Fruit fly (Drosophila melanogaster) whole organism, embryonic: ENCODE data around the gene CG6168.

Source experiments
- Ada2b ChIP-seq: fragments of 200-800 bp; sonication (Bioruptor generic); IDR thresholded peaks from 2 replicates; pipeline ENCODE4 v1.3.6; 2022; ENCODE audit warnings: missing biosample characterization, missing genetic modification characterization
- CG10321 ChIP-seq: fragments of 200-800 bp; sonication (Bioruptor generic); IDR thresholded peaks from 2 replicates; pipeline ENCODE4 v1.3.6; 2022; ENCODE audit warnings: missing biosample characterization, missing genetic modification characterization
- CG11085 ChIP-seq: fragments of 200-800 bp; sonication (Bioruptor generic); IDR thresholded peaks from 2 replicates; pipeline ENCODE4 v1.3.6; 2022; ENCODE audit warnings: missing biosample characterization, missing genetic modification characterization
- CG14441 ChIP-seq: fragments of 200-800 bp; sonication (Bioruptor generic); IDR thresholded peaks from 2 replicates; pipeline ENCODE4 v1.3.6; 2022; ENCODE audit warnings: missing biosample characterization, missing genetic modification characterization
- CG14667 ChIP-seq: fragments of 200-800 bp; sonication (Bioruptor generic); IDR thresholded peaks from 2 replicates; pipeline ENCODE4 v1.3.6; 2022; ENCODE audit warnings: missing biosample characterization, missing genetic modification characterization
- CG1603 ChIP-seq: fragments of 200-800 bp; sonication (Bioruptor generic); optimal IDR thresholded peaks from 2 replicates; lab custom pipeline; 2019; ENCODE audit warnings: missing biosample characterization, mild to moderate bottlenecking, missing genetic modification characterization, moderate library complexity
- CG2120 ChIP-seq: fragments of 200-800 bp; sonication (Bioruptor generic); optimal IDR thresholded peaks from 3 replicates; lab custom pipeline; 2016; ENCODE audit warnings: missing biosample characterization, missing genetic modification characterization
- CG31224 ChIP-seq: fragments of 200-800 bp; sonication (Bioruptor generic); IDR thresholded peaks from 2 replicates; pipeline ENCODE4 v1.3.6; 2022; ENCODE audit warnings: missing biosample characterization, missing genetic modification characterization
- CG32767 ChIP-seq: fragments of 200-800 bp; sonication (Bioruptor generic); IDR thresholded peaks from 2 replicates; pipeline ENCODE4 v1.3.6; 2022; ENCODE audit warnings: missing biosample characterization, missing genetic modification characterization
- CG32772 ChIP-seq: fragments of 200-800 bp; sonication (Bioruptor generic); IDR thresholded peaks from 2 replicates; pipeline ENCODE4 v1.3.6; 2022; ENCODE audit warnings: missing biosample characterization, missing genetic modification characterization
- CG3838 ChIP-seq: fragments of 200-800 bp; sonication (Bioruptor generic); optimal IDR thresholded peaks from 3 replicates; lab custom pipeline; 2016; ENCODE audit warnings: missing biosample characterization, missing genetic modification characterization
- CG6813 ChIP-seq: fragments of 200-800 bp; sonication (Bioruptor generic); optimal IDR thresholded peaks from 2 replicates; lab custom pipeline; 2017; ENCODE audit warnings: missing biosample characterization, missing genetic modification characterization, mild to moderate bottlenecking, moderate library complexity, missing genetic modification reagents
- CG8089 ChIP-seq: fragments of 200-800 bp; sonication (Bioruptor generic); optimal IDR thresholded peaks from 3 replicates; lab custom pipeline; 2016; ENCODE audit warnings: missing biosample characterization, missing genetic modification characterization
- CG8290 ChIP-seq, 3 experiments: fragments of 200-800 bp; sonication (Bioruptor generic); optimal IDR thresholded peaks; 2 replicates each; lab custom pipeline; 2016 to 2019; ENCODE audit warnings: missing biosample characterization in 3 of 3, missing genetic modification characterization in 3 of 3, mild to moderate bottlenecking in 2 of 3, moderate library complexity in 1 of 3
- CG8478 ChIP-seq: fragments of >200 bp; optimal IDR thresholded peaks from 2 replicates; lab custom pipeline; 2018
- CkIIα-i1 ChIP-seq: fragments of 200-800 bp; sonication (Bioruptor generic); IDR thresholded peaks from 2 replicates; pipeline ENCODE4 v1.3.6; 2022; ENCODE audit warnings: missing biosample characterization, missing genetic modification characterization
- D ChIP-seq, 2 experiments: fragments of 200-800 bp in 1 of 2; fragments of >200 bp in 1 of 2; sonication (Bioruptor generic) in 1 of 2; optimal IDR thresholded peaks; 2 replicates in 1 of 2; 3 replicates in 1 of 2; lab custom pipeline; 2017; ENCODE audit warnings: mild to moderate bottlenecking in 1 of 2, missing biosample characterization in 1 of 2, missing genetic modification characterization in 1 of 2, missing genetic modification reagents in 1 of 2
- Dll ChIP-seq: fragments of 200-800 bp; sonication (Bioruptor generic); IDR thresholded peaks from 4 replicates; pipeline ENCODE4 v1.3.6; 2022; ENCODE audit warnings: missing biosample characterization, missing genetic modification characterization; ENCODE audit not compliant: partially characterized antibody
- Doc2 ChIP-seq: fragments of 200-800 bp; sonication (Bioruptor generic); IDR thresholded peaks from 2 replicates; pipeline ENCODE4 v1.3.6; 2022; ENCODE audit warnings: missing biosample characterization, missing genetic modification characterization
- E2f2 ChIP-seq: fragments of 200-800 bp; sonication (Bioruptor generic); IDR thresholded peaks from 2 replicates; pipeline ENCODE4 v1.3.6; 2022; ENCODE audit warnings: missing biosample characterization, missing genetic modification characterization
- Fer1 ChIP-seq: fragments of 200-800 bp; sonication (Bioruptor generic); optimal IDR thresholded peaks from 2 replicates; lab custom pipeline; 2017; ENCODE audit warnings: missing biosample characterization, mild to moderate bottlenecking, missing genetic modification characterization
- H2.0 ChIP-seq: fragments of 200-800 bp; sonication (Bioruptor generic); IDR thresholded peaks from 2 replicates; pipeline ENCODE4 v1.3.6; 2022; ENCODE audit warnings: missing biosample characterization, missing genetic modification characterization
- HHEX ChIP-seq: fragments of 200-800 bp; sonication (Bioruptor generic); optimal IDR thresholded peaks from 3 replicates; lab custom pipeline; 2017; ENCODE audit warnings: missing biosample characterization, mild to moderate bottlenecking, missing genetic modification characterization, missing genetic modification reagents
- HLH4C ChIP-seq: fragments of 200-800 bp; sonication (Bioruptor generic); IDR thresholded peaks from 3 replicates; pipeline ENCODE4 v1.3.6; 2022; ENCODE audit warnings: missing biosample characterization, missing genetic modification characterization; ENCODE audit not compliant: partially characterized antibody
- Hand ChIP-seq: fragments of 200-800 bp; sonication (Bioruptor generic); optimal IDR thresholded peaks from 2 replicates; lab custom pipeline; 2017; ENCODE audit warnings: mild to moderate bottlenecking, missing biosample characterization, missing genetic modification reagents, missing genetic modification characterization
- HmgZ ChIP-seq: fragments of 200-800 bp; sonication (Bioruptor generic); optimal IDR thresholded peaks from 2 replicates; lab custom pipeline; 2018; ENCODE audit warnings: missing biosample characterization, mild to moderate bottlenecking, missing genetic modification characterization
- Hmx ChIP-seq: fragments of 200-800 bp; sonication (Bioruptor generic); optimal IDR thresholded peaks from 2 replicates; lab custom pipeline; 2016; ENCODE audit warnings: missing biosample characterization, missing genetic modification characterization
- Hr3 ChIP-seq: fragments of 200-800 bp; sonication (Bioruptor generic); optimal IDR thresholded peaks from 3 replicates; lab custom pipeline; 2016; ENCODE audit warnings: missing biosample characterization, missing genetic modification characterization
- Mes4 ChIP-seq: fragments of 200-800 bp; sonication (Bioruptor generic); optimal IDR thresholded peaks from 2 replicates; lab custom pipeline; 2016; ENCODE audit warnings: missing biosample characterization, missing genetic modification characterization
- Myb ChIP-seq: fragments of 200-800 bp; sonication (Bioruptor generic); optimal IDR thresholded peaks from 2 replicates; lab custom pipeline; 2016; ENCODE audit warnings: missing biosample characterization, missing genetic modification characterization
- NFAT ChIP-seq: fragments of 200-800 bp; sonication (Bioruptor generic); IDR thresholded peaks from 2 replicates; pipeline ENCODE4 v1.3.6; 2022; ENCODE audit warnings: missing biosample characterization, missing genetic modification characterization
- Sox102F ChIP-seq: fragments of 200-800 bp; sonication (Bioruptor generic); optimal IDR thresholded peaks from 2 replicates; lab custom pipeline; 2018; ENCODE audit warnings: missing biosample characterization, mild to moderate bottlenecking, missing genetic modification characterization, moderate library complexity
- Spps ChIP-seq: fragments of 200-800 bp; sonication (Bioruptor generic); optimal IDR thresholded peaks from 2 replicates; lab custom pipeline; 2018; ENCODE audit warnings: missing biosample characterization, mild to moderate bottlenecking, missing genetic modification characterization
- Trl ChIP-seq, 3 experiments: fragments of >200 bp in 2 of 3; fragments of 200-800 bp in 1 of 3; sonication (Bioruptor generic) in 1 of 3; optimal IDR thresholded peaks; 2 replicates in 1 of 3; 3 replicates in 2 of 3; lab custom pipeline; 2016 to 2017; ENCODE audit warnings: missing biosample characterization in 1 of 3, missing genetic modification characterization in 1 of 3
- Xbp1 ChIP-seq: fragments of 200-800 bp; sonication (Bioruptor generic); optimal IDR thresholded peaks from 3 replicates; lab custom pipeline; 2016; ENCODE audit warnings: missing biosample characterization, mild to moderate bottlenecking, missing genetic modification characterization
- Xrp1 ChIP-seq: fragments of 200-800 bp; sonication (Bioruptor generic); IDR thresholded peaks from 2 replicates; pipeline ENCODE4 v1.3.6; 2022; ENCODE audit warnings: missing biosample characterization, missing genetic modification characterization
- ab ChIP-seq: fragments of 200-800 bp; sonication (Bioruptor generic); optimal IDR thresholded peaks from 2 replicates; lab custom pipeline; 2016; ENCODE audit warnings: missing biosample characterization, missing genetic modification characterization
- bab2 ChIP-seq: fragments of 200-800 bp; sonication (Bioruptor generic); optimal IDR thresholded peaks from 2 replicates; lab custom pipeline; 2016; ENCODE audit warnings: missing biosample characterization, missing genetic modification characterization
- emc ChIP-seq: fragments of 200-800 bp; sonication (Bioruptor generic); optimal IDR thresholded peaks from 2 replicates; lab custom pipeline; 2016; ENCODE audit warnings: missing biosample characterization, missing genetic modification characterization
- fd3F ChIP-seq: fragments of 200-800 bp; sonication (Bioruptor generic); optimal IDR thresholded peaks from 2 replicates; lab custom pipeline; 2018; ENCODE audit warnings: missing biosample characterization, mild to moderate bottlenecking, missing genetic modification characterization, moderate library complexity
- gsb ChIP-seq: fragments of 200-800 bp; sonication (Bioruptor generic); IDR thresholded peaks from 2 replicates; pipeline ENCODE4 v1.3.6; 2022; ENCODE audit warnings: missing biosample characterization, missing genetic modification characterization
- onecut ChIP-seq: fragments of 200-800 bp; sonication (Bioruptor generic); IDR thresholded peaks from 2 replicates; pipeline ENCODE4 v1.3.6; 2022; ENCODE audit warnings: missing biosample characterization, missing genetic modification characterization
- org-1 ChIP-seq: fragments of 200-800 bp; sonication (Bioruptor generic); optimal IDR thresholded peaks from 2 replicates; lab custom pipeline; 2017; ENCODE audit warnings: missing biosample characterization, missing genetic modification characterization
- sens ChIP-seq: fragments of 200-800 bp; sonication (Bioruptor generic); peaks from one replicate; lab custom pipeline; 2016; ENCODE audit warnings: missing biosample characterization, missing genetic modification characterization
- seq ChIP-seq: fragments of 200-800 bp; sonication (Bioruptor generic); IDR thresholded peaks from 2 replicates; pipeline ENCODE4 v1.3.6; 2022; ENCODE audit warnings: missing biosample characterization, missing genetic modification characterization
- sima ChIP-seq: fragments of 200-800 bp; sonication (Bioruptor generic); optimal IDR thresholded peaks from 2 replicates; lab custom pipeline; 2016; ENCODE audit warnings: missing biosample characterization, missing genetic modification characterization
- sqz ChIP-seq: fragments of 200-800 bp; sonication (Bioruptor generic); optimal IDR thresholded peaks from 3 replicates; lab custom pipeline; 2018; ENCODE audit warnings: missing biosample characterization, mild to moderate bottlenecking, missing genetic modification characterization
- stc ChIP-seq: fragments of 200-800 bp; sonication (Bioruptor generic); IDR thresholded peaks from 2 replicates; pipeline ENCODE4 v1.3.6; 2022; ENCODE audit warnings: missing biosample characterization, missing genetic modification characterization
- sug ChIP-seq: fragments of 200-800 bp; optimal IDR thresholded peaks from 2 replicates; lab custom pipeline; 2019; ENCODE audit warnings: missing biosample characterization, mild to moderate bottlenecking, missing genetic modification characterization, moderate library complexity
- z ChIP-seq: fragments of 200-800 bp; sonication (Bioruptor generic); IDR thresholded peaks from 3 replicates; pipeline ENCODE4 v1.3.6; 2022; ENCODE audit warnings: missing biosample characterization, missing genetic modification characterization

CG6168 gene

dm6 chr3L:11325671-11326306 is 4.3 kb upstream of the CG6168 start (continued):
- TF ChIP-seq bab2 (peak; percentile 80), CG1603 (tag; lab: Kevin White, UChicago) (peak; percentile 44), seq (peak; percentile 60), sima (GFP tag; lab: Kevin White, UChicago) (peak; percentile 44), D (optimal IDR thresholded peaks at IDR 0.05; lab: Kevin White, UChicago) (no peak), D (GFP tag; optimal IDR thresholded peaks at IDR 0.05; lab: Kevin White, UChicago) (peak; percentile 72), Xrp1 (GFP tag; lab: Robert Waterston, UW) (peak; percentile 84), Ada2b (GFP tag; lab: Robert Waterston, UW) (peak; percentile 67), Hmx (peak; percentile 6), onecut (GFP tag; lab: Robert Waterston, UW) (peak; percentile 68), emc (peak; percentile 23), Mes4 (GFP tag; lab: Kevin White, UChicago) (peak; percentile 86), CkIIα-i1 (no peak), H2.0 (peak; percentile 77), CG8089 (peak; percentile 82), Hr3 (GFP tag; lab: Kevin White, UChicago) (peak; percentile 64), CG11085 (GFP tag; lab: Robert Waterston, UW) (no peak), CG6813 (GFP tag; lab: Kevin White, UChicago) (peak; percentile 67), CG32767 (GFP tag; lab: Robert Waterston, UW) (peak; percentile 73; the same call in 1 of the 2 replicates), sug (tag; lab: Kevin White, UChicago) (no peak), NFAT (0 out of 2 replicates have a peak, but pooled peaks have one; percentile 23), z (GFP tag; lab: Robert Waterston, UW) (0 out of 3 replicates have a peak, but pooled peaks have one; percentile 16), Xbp1 (GFP tag; lab: Kevin White, UChicago) (peak; percentile 83), sens (GFP tag; lab: Kevin White, UChicago) (peak; percentile 97), HLH4C (GFP tag; lab: Robert Waterston, UW) (no peak), CG32772 (GFP tag; lab: Robert Waterston, UW) (peak; percentile 72), org-1 (peak; percentile 43), ab (GFP tag; lab: Kevin White, UChicago) (peak; percentile 68), CG31224 (GFP tag; lab: Robert Waterston, UW) (no peak), CG14441 (GFP tag; lab: Robert Waterston, UW) (peak; percentile 74), sqz (GFP tag; lab: Kevin White, UChicago) (peak; percentile 50), CG2120 (GFP tag; lab: Kevin White, UChicago) (peak; percentile 24), CG8478 (lab: Kevin White, UChicago) (no peak), stc (GFP tag; lab: Robert Waterston, UW) (peak; percentile 79), E2f2 (GFP tag; lab: Robert Waterston, UW) (peak; percentile 40; the same call in 1 of the 2 replicates), CG8290 (GFP tag; optimal IDR thresholded peaks at IDR 0.05; lab: Kevin White, UChicago) (peak; percentile 41), CG8290 (tag; optimal IDR thresholded peaks at IDR 0.05; lab: Kevin White, UChicago) (peak in 1 of 2 experiments; percentile 33), HHEX (GFP tag; lab: Kevin White, UChicago) (peak; percentile 61), Fer1 (peak; percentile 65), CG10321 (GFP tag; lab: Robert Waterston, UW) (no peak), Hand (GFP tag; lab: Kevin White, UChicago) (no peak), HmgZ (tag; lab: Kevin White, UChicago) (no peak), Spps (peak; percentile 66), gsb (GFP tag; lab: Robert Waterston, UW) (no peak), Dll (GFP tag; lab: Robert Waterston, UW) (no peak), fd3F (GFP tag; lab: Kevin White, UChicago) (no peak), Doc2 (no peak), Sox102F (peak; percentile 86), Trl (optimal IDR thresholded peaks at IDR 0.05; lab: Kevin White, UChicago) (no peak), Trl (GFP tag; optimal IDR thresholded peaks at IDR 0.05; lab: Kevin White, UChicago) (peak; percentile 53), CG14667 (GFP tag; lab: Robert Waterston, UW) (peak; percentile 44; the same call in 1 of the 2 replicates), CG3838 (GFP tag; lab: Kevin White, UChicago) (peak; percentile 36), Myb (peak; percentile 21)
